Worm (Caenorhabditis elegans) whole organism, L1 larva: ENCODE measurements around the gene C45E5.1.

Source experiments
- ama-1 ChIP-seq: fragments of 150-350 bp; optimal IDR thresholded peaks from 2 replicates; lab custom pipeline; 2014
- ceh-82 ChIP-seq, 3 experiments: fragments of 150-350 bp in 1 of 3; sonication (generic microtip) in 2 of 3; optimal IDR thresholded peaks; 2 replicates each; lab custom pipeline; 2014 to 2017; ENCODE audit warnings: missing biosample characterization in 3 of 3, missing genetic modification characterization in 3 of 3
- efl-1 ChIP-seq, 4 experiments: fragments of 150-350 bp; optimal IDR thresholded peaks in 3 of 4; peaks in 1 of 4; 1 replicate in 1 of 4; 2 replicates in 3 of 4; lab custom pipeline; 2014; ENCODE audit warnings: missing biosample characterization in 2 of 4, missing genetic modification characterization in 2 of 4, missing genetic modification reagents in 2 of 4
- elt-3 ChIP-seq, 6 experiments: fragments of 150-350 bp in 1 of 6; sonication (generic microtip); optimal IDR thresholded peaks; 2 replicates each; lab custom pipeline; 2017 to 2018; ENCODE audit warnings: missing biosample characterization in 6 of 6, missing genetic modification characterization in 6 of 6, inconsistent platforms in 1 of 6
- fkh-4 ChIP-seq: sonication (generic microtip); optimal IDR thresholded peaks from 2 replicates; lab custom pipeline; 2016; ENCODE audit warnings: missing compliant biosample characterization, missing genetic modification characterization, borderline replicate concordance
- fos-1 ChIP-seq: fragments of 150-350 bp; optimal IDR thresholded peaks from 2 replicates; lab custom pipeline; 2014; ENCODE audit warnings: missing biosample characterization, missing genetic modification characterization
- mdl-1 ChIP-seq, 2 experiments: fragments of 150-350 bp; optimal IDR thresholded peaks; 2 replicates each; lab custom pipeline; 2014 to 2017; ENCODE audit warnings: missing biosample characterization in 2 of 2, missing genetic modification characterization in 2 of 2, inconsistent platforms in 1 of 2
- mep-1 ChIP-seq: fragments of 150-350 bp; optimal IDR thresholded peaks from 2 replicates; lab custom pipeline; 2014; ENCODE audit warnings: missing biosample characterization, missing genetic modification characterization
- nhr-237 ChIP-seq: fragments of 150-350 bp; optimal IDR thresholded peaks from 2 replicates; lab custom pipeline; 2014; ENCODE audit warnings: missing biosample characterization, missing genetic modification characterization
- unc-130 ChIP-seq: fragments of 150-350 bp; optimal IDR thresholded peaks from 2 replicates; lab custom pipeline; 2017; ENCODE audit warnings: missing biosample characterization, missing genetic modification characterization, inconsistent platforms
- unc-62 ChIP-seq: fragments of 150-350 bp; optimal IDR thresholded peaks from 2 replicates; lab custom pipeline; 2014; ENCODE audit warnings: missing biosample characterization, missing genetic modification reagents, missing genetic modification characterization

ce11 chrIV:5723659-5724058 is 20.5 kb upstream of the C45E5.1 start:
- TF ChIP-seq ama-1 (no peak), fos-1 (no peak), nhr-237 (tag; lab: Kevin White, UChicago) (no peak), mep-1 (tag; lab: Kevin White, UChicago) (no peak), efl-1 (optimal IDR thresholded peaks at IDR 0.05; lab: Kevin White, UChicago) (no peak), efl-1 (GFP tag; optimal IDR thresholded peaks at IDR 0.05 in 1 of 2; lab: Kevin White, UChicago) (no peak), fkh-4 (tag; lab: Kevin White, UChicago) (no peak), ceh-82 (tag; optimal IDR thresholded peaks at IDR 0.05; lab: Kevin White, UChicago) (no peak), mdl-1 (tag; optimal IDR thresholded peaks at IDR 0.05; lab: Kevin White, UChicago) (no peak), unc-62 (GFP tag; lab: Kevin White, UChicago) (no peak), elt-3 (tag; optimal IDR thresholded peaks at IDR 0.05; lab: Kevin White, UChicago) (no peak), unc-130 (tag; lab: Kevin White, UChicago) (no peak)
